Fruit fly (Drosophila melanogaster) whole organism, pupa: ENCODE results near the gene BCAS2.
A peak's percentile ranks its signal among the peaks of the same experiment; 100 is the strongest.

Experiments used
- CG10348 ChIP-seq: fragments of 200-800 bp; sonication (Bioruptor generic); IDR thresholded peaks from 2 replicates; pipeline ENCODE4 v1.3.6; 2022; ENCODE audit warnings: missing biosample characterization, missing genetic modification characterization
- CG12605 ChIP-seq: fragments of 200-800 bp; sonication (Bioruptor generic); IDR thresholded peaks from 2 replicates; pipeline ENCODE4 v1.3.6; 2022; ENCODE audit warnings: missing biosample characterization, missing genetic modification characterization
- EcR ChIP-seq: fragments of 200-800 bp; sonication (Bioruptor generic); optimal IDR thresholded peaks from 3 replicates; lab custom pipeline; 2019; ENCODE audit warnings: missing biosample characterization, missing genetic modification characterization, mild to moderate bottlenecking, moderate library complexity, missing genetic modification reagents
- Ets98B ChIP-seq: fragments of 200-800 bp; sonication (Bioruptor generic); IDR thresholded peaks from 2 replicates; pipeline ENCODE4 v1.3.6; 2022; ENCODE audit warnings: missing biosample characterization, missing genetic modification characterization
- Snoo ChIP-seq: fragments of 200-800 bp; sonication (Bioruptor generic); optimal IDR thresholded peaks from 3 replicates; lab custom pipeline; 2017; ENCODE audit warnings: missing biosample characterization, mild to moderate bottlenecking, missing genetic modification characterization, inconsistent platforms
- fd96Ca ChIP-seq: fragments of 200-800 bp; sonication (Bioruptor generic); IDR thresholded peaks from 3 replicates; pipeline ENCODE4 v1.3.6; 2022; ENCODE audit warnings: missing biosample characterization, missing genetic modification characterization
- gl ChIP-seq: fragments of 200-800 bp; sonication (Bioruptor generic); optimal IDR thresholded peaks from 2 replicates; lab custom pipeline; 2018; ENCODE audit warnings: missing biosample characterization, mild to moderate bottlenecking, missing genetic modification characterization

DNA sequence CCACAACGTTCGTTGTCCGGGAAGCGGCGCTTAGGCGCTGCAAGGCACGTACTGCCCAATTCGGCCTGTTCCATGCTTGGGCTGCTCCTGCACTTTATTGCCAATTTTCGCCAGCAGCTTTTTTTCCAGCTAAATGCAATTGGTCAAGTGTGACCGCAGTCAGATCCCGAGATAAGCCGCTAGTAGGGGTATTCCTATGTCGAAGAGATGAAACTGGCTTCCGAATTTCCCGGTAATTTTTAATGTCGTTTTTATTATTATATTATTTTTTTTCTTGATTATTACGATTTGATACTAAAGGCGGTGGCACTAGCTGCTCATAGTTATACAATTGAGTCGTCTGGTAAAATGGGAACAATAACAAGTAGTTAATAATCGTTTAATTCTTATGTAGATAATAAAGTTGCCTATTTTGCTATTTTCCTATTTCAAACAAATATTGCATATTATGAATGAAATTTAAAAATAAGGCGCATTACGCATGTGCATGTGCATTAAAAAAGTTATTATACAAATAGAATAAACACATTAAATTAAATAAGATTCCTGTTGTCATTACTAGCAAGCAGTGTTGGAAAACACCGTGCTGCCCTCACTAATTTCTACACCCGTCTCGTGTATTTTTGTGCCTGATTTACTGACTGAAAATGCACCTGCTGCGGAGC, 5.7 kb downstream of the BCAS2 start, which contains the start of the genes CG5003 and mRpS22:
- TF ChIP-seq CG10348 (GFP tag; lab: Robert Waterston, UW) (no peak), EcR (GFP tag; lab: Kevin White, UChicago) (no peak), Ets98B (no peak), CG12605 (no peak), gl (tag; lab: Kevin White, UChicago) (no peak), Snoo (tag; lab: Kevin White, UChicago) (peak; percentile 44), fd96Ca (GFP tag; lab: Robert Waterston, UW) (no peak)
